Worm (Caenorhabditis elegans): ENCODE measurements around the gene popl-7.

The popl-7 gene

ce11 chrIV:13323823-13324359 is 46.6 kb upstream of the popl-7 start, which contains the start of gene fat-2:
TSS of gene fat-2 (plus strand) at chrIV:13323873.
- TF ChIP-seq zag-1 (tag; optimal IDR thresholded peaks at IDR 0.05) (no peak), ceh-82 (tag; optimal IDR thresholded peaks at IDR 0.05) (no peak), lin-39 (tag; optimal IDR thresholded peaks at IDR 0.05) (no peak), ceh-28 (tag; optimal IDR thresholded peaks at IDR 0.05) (no peak)

ce11 chrIV:13327064-13327463 is 43.4 kb upstream of the popl-7 start:
- TF ChIP-seq snpc-4 (tag; optimal IDR thresholded peaks at IDR 0.05), result no peak
- peak; percentile 69 for TF ChIP-seq jun-1 (tag; optimal IDR thresholded peaks at IDR 0.05)
- TF ChIP-seq pha-4 (tag; optimal IDR thresholded peaks at IDR 0.05), result peak; percentile 49
- peak; percentile 95 for TF ChIP-seq pqm-1 (tag; optimal IDR thresholded peaks at IDR 0.05)
- TF ChIP-seq elt-2 (tag; optimal IDR thresholded peaks at IDR 0.05), result peak; percentile 98
- TF ChIP-seq fkh-10 (GFP tag; optimal IDR thresholded peaks at IDR 0.05), result no peak

- TF ChIP-seq lin-39 (tag; optimal IDR thresholded peaks at IDR 0.05), result no peak
- TF ChIP-seq nhr-25 (tag; optimal IDR thresholded peaks at IDR 0.05), result no peak
- TF ChIP-seq mml-1 (tag; optimal IDR thresholded peaks at IDR 0.05), result no peak
- no peak for TF ChIP-seq pqm-1 (tag; optimal IDR thresholded peaks at IDR 0.05)
- TF ChIP-seq jun-1 (tag; optimal IDR thresholded peaks at IDR 0.05), result no peak
- no peak for TF ChIP-seq fkh-2 (tag; optimal IDR thresholded peaks at IDR 0.05)
- TF ChIP-seq ceh-28 (tag; optimal IDR thresholded peaks at IDR 0.05), result no peak
- TF ChIP-seq tbx-2 (tag; optimal IDR thresholded peaks at IDR 0.05), result no peak
- no peak for TF ChIP-seq elt-2 (tag; optimal IDR thresholded peaks at IDR 0.05)
- no peak for TF ChIP-seq pha-4 (tag; optimal IDR thresholded peaks at IDR 0.05)
- no peak for TF ChIP-seq hmg-11 (tag; optimal IDR thresholded peaks at IDR 0.05)
- no peak for TF ChIP-seq aly-2 (tag; optimal IDR thresholded peaks at IDR 0.05)
- TF ChIP-seq egl-5 (tag; optimal IDR thresholded peaks at IDR 0.05), result no peak
- TF ChIP-seq ztf-4 (tag; optimal IDR thresholded peaks at IDR 0.05), result no peak
- TF ChIP-seq unc-39 (tag; optimal IDR thresholded peaks at IDR 0.05), result no peak
- no peak for TF ChIP-seq lsy-12 (tag; optimal IDR thresholded peaks at IDR 0.05)
- TF ChIP-seq elt-1 (tag; optimal IDR thresholded peaks at IDR 0.05), result no peak
- no peak for TF ChIP-seq ztf-11 (tag; optimal IDR thresholded peaks at IDR 0.05)
- no peak for TF ChIP-seq eor-1 (tag; optimal IDR thresholded peaks at IDR 0.05)
- TF ChIP-seq zag-1 (tag; optimal IDR thresholded peaks at IDR 0.05), result no peak
These were observed 42.4 kb upstream of the popl-7 start, which contains the start of gene far-6 for ce11 chrIV:13328059-13328458. TSS of gene far-6 (plus strand) at chrIV:13328359.

ce11 chrIV:13330547-13330946 is 39.9 kb upstream of the popl-7 start:
- TF ChIP-seq pha-4 (tag; optimal IDR thresholded peaks at IDR 0.05) (peak; percentile 50), fos-1 (tag; optimal IDR thresholded peaks at IDR 0.05) (no peak)

- peak; percentile 28 for TF ChIP-seq pha-4 (tag; optimal IDR thresholded peaks at IDR 0.05)
- no peak for TF ChIP-seq fos-1 (tag; optimal IDR thresholded peaks at IDR 0.05)
These were observed 39.2 kb upstream of the popl-7 start, which contains the start of gene pqn-74 for ce11 chrIV:13331285-13331684. TSS of gene pqn-74 (minus strand) at chrIV:13331406.

ce11 chrIV:13334287-13334686 is 36.2 kb upstream of the popl-7 start:
- TF ChIP-seq egl-5 (tag; optimal IDR thresholded peaks at IDR 0.05) (no peak), ceh-9 (tag; optimal IDR thresholded peaks at IDR 0.05) (no peak), pqm-1 (tag; optimal IDR thresholded peaks at IDR 0.05) (peak; percentile 49), pha-4 (tag; optimal IDR thresholded peaks at IDR 0.05) (peak; percentile 61), elt-2 (tag; optimal IDR thresholded peaks at IDR 0.05) (peak; percentile 76), nhr-43 (tag; optimal IDR thresholded peaks at IDR 0.05; ENCODE audit: poor library complexity, severe bottlenecking) (no peak), elt-3 (tag; optimal IDR thresholded peaks at IDR 0.05) (no peak)

ce11 chrIV:13342555-13342954 is 27.9 kb upstream of the popl-7 start, which contains the start of gene W02A2.5:
TSS of gene W02A2.5 (plus strand) at chrIV:13342855.
- TF ChIP-seq lsy-12 (tag; optimal IDR thresholded peaks at IDR 0.05) (no peak), jun-1 (tag; optimal IDR thresholded peaks at IDR 0.05) (no peak), ztf-11 (tag; optimal IDR thresholded peaks at IDR 0.05) (no peak), nhr-76 (tag; optimal IDR thresholded peaks at IDR 0.05) (no peak), tbx-2 (tag; optimal IDR thresholded peaks at IDR 0.05) (no peak), pha-4 (tag; optimal IDR thresholded peaks at IDR 0.05) (no peak), eor-1 (tag; optimal IDR thresholded peaks at IDR 0.05) (no peak), ceh-9 (tag; optimal IDR thresholded peaks at IDR 0.05) (no peak), zag-1 (tag; optimal IDR thresholded peaks at IDR 0.05) (no peak), sea-2 (GFP tag; optimal IDR thresholded peaks at IDR 0.05) (no peak), ztf-4 (tag; optimal IDR thresholded peaks at IDR 0.05) (no peak), nhr-237 (tag; optimal IDR thresholded peaks at IDR 0.05) (no peak), fkh-10 (GFP tag; optimal IDR thresholded peaks at IDR 0.05) (no peak), fos-1 (tag; optimal IDR thresholded peaks at IDR 0.05) (no peak)

Measured in whole organism, L3 larva.